Fruit fly (Drosophila melanogaster) Kc167 (cell line): ENCODE measurements around the gene Nthl1.

ENCODE experiments used
- Myc ChIP-seq: fragments of >200 bp; optimal IDR thresholded peaks from 2 replicates; lab custom pipeline; 2017; ENCODE audit warnings: missing external identifiers
- Sin3A ChIP-seq: fragments of >200 bp; optimal IDR thresholded peaks from 2 replicates; lab custom pipeline; 2018; ENCODE audit warnings: missing external identifiers
- h ChIP-seq: fragments of >200 bp; optimal IDR thresholded peaks from 3 replicates; lab custom pipeline; 2018; ENCODE audit warnings: missing external identifiers
- insv ChIP-seq: fragments of >200 bp; optimal IDR thresholded peaks from 3 replicates; lab custom pipeline; 2018; ENCODE audit warnings: missing external identifiers
- psq ChIP-seq: fragments of >200 bp; optimal IDR thresholded peaks from 2 replicates; lab custom pipeline; 2017; ENCODE audit warnings: missing external identifiers

- TF ChIP-seq psq (lab: Kevin White, UChicago) (no peak), Myc (lab: Kevin White, UChicago) (no peak), Sin3A (lab: Kevin White, UChicago) (no peak), h (no peak), insv (lab: Kevin White, UChicago) (no peak)
These were observed 40.4 kb downstream of the Nthl1 start for dm6 chr2L:20887273-20887672.
